Fruit fly (Drosophila melanogaster) S2 (cell line): ENCODE data around the gene anox.

Experiments
- CG8478 ChIP-seq: fragments of >200 bp; optimal IDR thresholded peaks from 2 replicates; lab custom pipeline; 2018
- CTCF ChIP-seq, 2 experiments: fragments of >200 bp; optimal IDR thresholded peaks; 2 replicates each; lab custom pipeline; 2018

- TF ChIP-seq CTCF (optimal IDR thresholded peaks at IDR 0.05; lab: Kevin White, UChicago) (no peak), CG8478 (lab: Kevin White, UChicago) (no peak)
Measured at dm6 chrX:21353541-21353940, 34.4 kb upstream of the anox start.
